Fruit fly (Drosophila melanogaster) Kc167 (cell line): ENCODE data around the gene Mrm2.

ENCODE experiments used
- Myc ChIP-seq: fragments of >200 bp; optimal IDR thresholded peaks from 2 replicates; lab custom pipeline; 2017; ENCODE audit warnings: missing external identifiers
- Sin3A ChIP-seq: fragments of >200 bp; optimal IDR thresholded peaks from 2 replicates; lab custom pipeline; 2018; ENCODE audit warnings: missing external identifiers
- h ChIP-seq: fragments of >200 bp; optimal IDR thresholded peaks from 3 replicates; lab custom pipeline; 2018; ENCODE audit warnings: missing external identifiers
- insv ChIP-seq: fragments of >200 bp; optimal IDR thresholded peaks from 3 replicates; lab custom pipeline; 2018; ENCODE audit warnings: missing external identifiers
- psq ChIP-seq: fragments of >200 bp; optimal IDR thresholded peaks from 2 replicates; lab custom pipeline; 2017; ENCODE audit warnings: missing external identifiers
- ttk ChIP-seq: sonication (Bioruptor generic); optimal IDR thresholded peaks from 2 replicates; lab custom pipeline; 2017; ENCODE audit warnings: missing external identifiers

DNA sequence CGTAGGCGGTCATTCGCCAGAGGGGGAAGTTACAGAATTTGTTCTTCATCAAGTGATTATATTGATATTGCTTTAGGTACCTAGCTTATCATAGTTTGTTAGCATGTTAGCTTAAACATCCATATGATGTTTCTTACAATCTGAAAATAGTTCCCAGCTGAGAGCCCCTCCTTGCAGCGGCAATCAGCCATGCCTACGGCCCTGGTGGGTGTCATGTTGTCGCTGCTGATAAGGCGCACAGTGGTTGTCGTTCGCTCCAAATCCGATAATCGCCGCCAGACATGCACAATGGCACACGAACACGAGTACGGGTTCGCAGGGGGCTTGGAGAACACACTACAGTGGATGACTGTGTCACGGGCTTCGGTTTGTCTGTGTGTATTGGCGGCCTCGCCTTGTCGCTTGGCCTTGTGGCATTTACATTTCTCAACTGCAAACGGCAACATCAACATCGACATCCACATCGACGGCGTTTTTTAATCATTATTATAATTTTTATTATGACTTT, 44.6 kb downstream of the Mrm2 start:
- TF ChIP-seq Myc (lab: Kevin White, UChicago) (no peak), psq (no peak), insv (lab: Kevin White, UChicago) (no peak), Sin3A (lab: Kevin White, UChicago) (no peak), h (no peak), ttk (no peak)
